Fruit fly (Drosophila melanogaster) whole organism, embryonic: ENCODE measurements around the gene Glut4EF.

Experiments used
- Adf1 ChIP-seq: fragments of 200-800 bp; sonication (Bioruptor generic); IDR thresholded peaks from 2 replicates; pipeline ENCODE4 v1.3.6; 2022; ENCODE audit warnings: missing biosample characterization, missing genetic modification characterization
- Antp ChIP-seq: fragments of 200-800 bp; sonication (Bioruptor generic); optimal IDR thresholded peaks from 3 replicates; lab custom pipeline; 2016; ENCODE audit warnings: missing biosample characterization, missing genetic modification characterization
- Blimp-1 ChIP-seq: fragments of 200-800 bp; sonication (Bioruptor generic); optimal IDR thresholded peaks from 3 replicates; lab custom pipeline; 2018; ENCODE audit warnings: missing biosample characterization, missing genetic modification characterization, mild to moderate bottlenecking, moderate library complexity, missing genetic modification reagents
- CG12155 ChIP-seq: fragments of 200-800 bp; sonication (Bioruptor generic); optimal IDR thresholded peaks from 3 replicates; lab custom pipeline; 2016; ENCODE audit warnings: missing biosample characterization, missing genetic modification characterization
- CG12236 ChIP-seq: fragments of 200-800 bp; sonication (Bioruptor generic); optimal IDR thresholded peaks from 2 replicates; lab custom pipeline; 2016; ENCODE audit warnings: missing biosample characterization, missing genetic modification characterization
- CG13123 ChIP-seq: fragments of 200-800 bp; sonication (Bioruptor generic); optimal IDR thresholded peaks from 2 replicates; lab custom pipeline; 2016; ENCODE audit warnings: missing biosample characterization, missing genetic modification characterization
- CG14441 ChIP-seq: fragments of 200-800 bp; sonication (Bioruptor generic); IDR thresholded peaks from 2 replicates; pipeline ENCODE4 v1.3.6; 2022; ENCODE audit warnings: missing biosample characterization, missing genetic modification characterization
- CG1602 ChIP-seq: fragments of 200-800 bp; sonication (Bioruptor generic); optimal IDR thresholded peaks from 3 replicates; lab custom pipeline; 2016; ENCODE audit warnings: missing biosample characterization, missing genetic modification characterization
- CG17359 ChIP-seq: fragments of 200-800 bp; sonication (Bioruptor generic); optimal IDR thresholded peaks from 3 replicates; lab custom pipeline; 2018; ENCODE audit warnings: missing biosample characterization, mild to moderate bottlenecking, missing genetic modification characterization, moderate library complexity
- CG2199 ChIP-seq: fragments of 200-800 bp; sonication (Bioruptor generic); IDR thresholded peaks from 3 replicates; pipeline ENCODE4 v1.3.6; 2022; ENCODE audit warnings: missing biosample characterization, missing genetic modification characterization
- CG2712 ChIP-seq: fragments of 200-800 bp; optimal IDR thresholded peaks from 3 replicates; lab custom pipeline; 2019; ENCODE audit warnings: missing biosample characterization, mild to moderate bottlenecking, missing genetic modification characterization, moderate library complexity
- CG2889 ChIP-seq: fragments of 200-800 bp; sonication (Bioruptor generic); IDR thresholded peaks from 3 replicates; pipeline ENCODE4 v1.3.6; 2022; ENCODE audit warnings: missing biosample characterization, missing genetic modification characterization
- CG32767 ChIP-seq: fragments of 200-800 bp; sonication (Bioruptor generic); IDR thresholded peaks from 2 replicates; pipeline ENCODE4 v1.3.6; 2022; ENCODE audit warnings: missing biosample characterization, missing genetic modification characterization
- CG6765 ChIP-seq: fragments of 200-800 bp; sonication (Bioruptor generic); optimal IDR thresholded peaks from 3 replicates; lab custom pipeline; 2017; ENCODE audit warnings: missing biosample characterization, mild to moderate bottlenecking, missing genetic modification characterization
- CG8478 ChIP-seq: fragments of >200 bp; optimal IDR thresholded peaks from 2 replicates; lab custom pipeline; 2018
- CG9727 ChIP-seq: fragments of 200-800 bp; sonication (Bioruptor generic); optimal IDR thresholded peaks from 3 replicates; lab custom pipeline; 2017; ENCODE audit warnings: missing biosample characterization, mild to moderate bottlenecking, missing genetic modification characterization
- CG9932 ChIP-seq: fragments of 200-800 bp; sonication (Bioruptor generic); IDR thresholded peaks from 2 replicates; pipeline ENCODE4 v1.3.6; 2022; ENCODE audit warnings: missing biosample characterization, missing genetic modification characterization
- Camta ChIP-seq: fragments of 200-800 bp; sonication (Bioruptor generic); optimal IDR thresholded peaks from 2 replicates; lab custom pipeline; 2016; ENCODE audit warnings: missing biosample characterization, missing genetic modification characterization
- Dad ChIP-seq: fragments of 200-800 bp; sonication (Bioruptor generic); optimal IDR thresholded peaks from 3 replicates; lab custom pipeline; 2016; ENCODE audit warnings: missing biosample characterization, missing genetic modification characterization
- Eip74EF ChIP-seq, 2 experiments: fragments of 200-800 bp in 1 of 2; fragments of >200 bp in 1 of 2; sonication (Bioruptor generic) in 1 of 2; optimal IDR thresholded peaks; 2 replicates each; lab custom pipeline; 2017 to 2019; ENCODE audit warnings: missing biosample characterization in 2 of 2, missing genetic modification characterization in 2 of 2, mild to moderate bottlenecking in 1 of 2, moderate library complexity in 1 of 2
- H2.0 ChIP-seq: fragments of 200-800 bp; sonication (Bioruptor generic); IDR thresholded peaks from 2 replicates; pipeline ENCODE4 v1.3.6; 2022; ENCODE audit warnings: missing biosample characterization, missing genetic modification characterization
- Hey ChIP-seq: fragments of 200-800 bp; sonication (Bioruptor generic); optimal IDR thresholded peaks from 3 replicates; lab custom pipeline; 2018; ENCODE audit warnings: missing biosample characterization, mild to moderate bottlenecking, missing genetic modification characterization
- Nf-YC ChIP-seq: fragments of 200-800 bp; optimal IDR thresholded peaks from 3 replicates; lab custom pipeline; 2019; ENCODE audit warnings: missing biosample characterization, mild to moderate bottlenecking, missing genetic modification characterization, moderate library complexity
- Oli ChIP-seq: fragments of 200-800 bp; sonication (Bioruptor generic); optimal IDR thresholded peaks from 2 replicates; lab custom pipeline; 2018; ENCODE audit warnings: missing biosample characterization, mild to moderate bottlenecking, missing genetic modification characterization, moderate library complexity
- Pdp1 ChIP-seq, 2 experiments: fragments of 200-800 bp; sonication (Bioruptor generic); optimal IDR thresholded peaks; 3 replicates each; lab custom pipeline; 2016; ENCODE audit warnings: missing biosample characterization in 2 of 2, missing genetic modification characterization in 2 of 2, mild to moderate bottlenecking in 1 of 2, moderate library complexity in 1 of 2
- Poxn ChIP-seq: fragments of 200-800 bp; sonication (Bioruptor generic); IDR thresholded peaks from 2 replicates; pipeline ENCODE4 v1.3.6; 2022; ENCODE audit warnings: missing biosample characterization, missing genetic modification characterization
- fu2 ChIP-seq: fragments of 200-800 bp; sonication (Bioruptor generic); optimal IDR thresholded peaks from 2 replicates; lab custom pipeline; 2016; ENCODE audit warnings: missing biosample characterization, missing genetic modification characterization
- gce ChIP-seq: fragments of 200-800 bp; sonication (Bioruptor generic); IDR thresholded peaks from 3 replicates; pipeline ENCODE4 v1.3.6; 2022; ENCODE audit warnings: missing biosample characterization, missing genetic modification characterization
- gfzf ChIP-seq: fragments of 200-800 bp; sonication (Bioruptor generic); optimal IDR thresholded peaks from 2 replicates; lab custom pipeline; 2016; ENCODE audit warnings: missing biosample characterization, mild to moderate bottlenecking, missing genetic modification characterization, moderate library complexity
- onecut ChIP-seq: fragments of 200-800 bp; sonication (Bioruptor generic); IDR thresholded peaks from 2 replicates; pipeline ENCODE4 v1.3.6; 2022; ENCODE audit warnings: missing biosample characterization, missing genetic modification characterization
- pzg ChIP-seq: fragments of 200-800 bp; sonication (Bioruptor generic); optimal IDR thresholded peaks from 3 replicates; lab custom pipeline; 2018; ENCODE audit warnings: missing biosample characterization, mild to moderate bottlenecking, missing genetic modification characterization, moderate library complexity
- sd ChIP-seq: fragments of 200-800 bp; sonication (Bioruptor generic); optimal IDR thresholded peaks from 3 replicates; lab custom pipeline; 2018; ENCODE audit warnings: missing biosample characterization, mild to moderate bottlenecking, missing genetic modification characterization, moderate library complexity
- sens ChIP-seq: fragments of 200-800 bp; sonication (Bioruptor generic); peaks from one replicate; lab custom pipeline; 2016; ENCODE audit warnings: missing biosample characterization, missing genetic modification characterization
- sisA ChIP-seq: fragments of 200-800 bp; sonication (Bioruptor generic); IDR thresholded peaks from 2 replicates; pipeline ENCODE4 v1.3.6; 2022; ENCODE audit warnings: missing biosample characterization, missing genetic modification characterization
- stwl ChIP-seq: fragments of 200-800 bp; sonication (Bioruptor generic); optimal IDR thresholded peaks from 3 replicates; lab custom pipeline; 2018; ENCODE audit warnings: missing biosample characterization, mild to moderate bottlenecking, missing genetic modification characterization, moderate library complexity
- ttk ChIP-seq: fragments of 200-800 bp; sonication (Bioruptor generic); IDR thresholded peaks from 2 replicates; pipeline ENCODE4 v2.1.2; 2022; ENCODE audit warnings: missing biosample characterization, missing genetic modification characterization
- unc-4 ChIP-seq: fragments of 200-800 bp; sonication (Bioruptor generic); IDR thresholded peaks from 2 replicates; pipeline ENCODE4 v1.3.6; 2022; ENCODE audit warnings: missing biosample characterization, missing genetic modification characterization; ENCODE audit not compliant: partially characterized antibody
- zf30C ChIP-seq: fragments of 200-800 bp; sonication (Bioruptor generic); optimal IDR thresholded peaks from 3 replicates; lab custom pipeline; 2018; ENCODE audit warnings: missing biosample characterization, mild to moderate bottlenecking, missing genetic modification characterization

Gene Glut4EF

dm6 chr3R:9877153-9878025, 2.9 kb downstream of the Glut4EF start (continued):
- TF ChIP-seq CG13123 (GFP tag; lab: Kevin White, UChicago): no peak
- TF ChIP-seq Antp: no peak
- TF ChIP-seq CG2889 (GFP tag; lab: Robert Waterston, UW): no peak
- no peak for TF ChIP-seq H2.0
- no peak for TF ChIP-seq Hey
- TF ChIP-seq CG32767 (GFP tag; lab: Robert Waterston, UW): peak; percentile 50; the same call in 1 of the 2 replicates
- TF ChIP-seq Poxn (GFP tag; lab: Robert Waterston, UW): no peak
- TF ChIP-seq CG2712 (tag; lab: Kevin White, UChicago): no peak
- peak; percentile 6 for TF ChIP-seq Blimp-1 (GFP tag; lab: Kevin White, UChicago)
- peak; percentile 24 for TF ChIP-seq CG6765 (GFP tag; lab: Kevin White, UChicago)
- TF ChIP-seq Oli (tag; lab: Kevin White, UChicago): no peak
- TF ChIP-seq CG9932 (GFP tag; lab: Robert Waterston, UW): peak; percentile 8; the same call in 1 of the 2 replicates
- TF ChIP-seq Adf1 (GFP tag; lab: Robert Waterston, UW): no peak
- peak; percentile 60 for TF ChIP-seq zf30C (GFP tag; lab: Kevin White, UChicago)
- TF ChIP-seq gce (GFP tag; lab: Robert Waterston, UW): no peak
- no peak for TF ChIP-seq CG17359
- TF ChIP-seq Pdp1 (GFP tag; optimal IDR thresholded peaks at IDR 0.05; lab: Kevin White, UChicago): peak; percentile 2 to 66
- TF ChIP-seq CG9727 (GFP tag; lab: Kevin White, UChicago): peak; percentile 12
- TF ChIP-seq Nf-YC (tag; lab: Kevin White, UChicago): peak; percentile 33
- TF ChIP-seq pzg (GFP tag; lab: Kevin White, UChicago): no peak
- TF ChIP-seq stwl (tag; lab: Kevin White, UChicago): no peak
- TF ChIP-seq sens (GFP tag; lab: Kevin White, UChicago): peak; percentile 85
- TF ChIP-seq CG8478: peak; percentile 58
- no peak for TF ChIP-seq Dad (GFP tag; lab: Kevin White, UChicago)
- TF ChIP-seq fu2: no peak
- no peak for TF ChIP-seq ttk (GFP tag; lab: Robert Waterston, UW)
- no peak for TF ChIP-seq CG1602
- no peak for TF ChIP-seq unc-4 (GFP tag; lab: Robert Waterston, UW)
- TF ChIP-seq Eip74EF (GFP tag; optimal IDR thresholded peaks at IDR 0.05; lab: Kevin White, UChicago): peak; percentile 60 to 95
- TF ChIP-seq onecut: no peak
- peak; percentile 9 for TF ChIP-seq CG12155
- peak; percentile 55 for TF ChIP-seq sd (tag; lab: Kevin White, UChicago)
- TF ChIP-seq CG14441 (GFP tag; lab: Robert Waterston, UW): no peak
- no peak for TF ChIP-seq CG12236
- no peak for TF ChIP-seq Camta
- TF ChIP-seq gfzf: no peak
- peak; percentile 83 for TF ChIP-seq CG2199 (GFP tag; lab: Robert Waterston, UW)
- no peak for TF ChIP-seq sisA (GFP tag; lab: Robert Waterston, UW)
